Worm (Caenorhabditis elegans) whole organism, L1 larva: ENCODE measurements around the gene srlf-15.

Experiments used
- blmp-1 ChIP-seq: fragments of 150-350 bp; optimal IDR thresholded peaks from 2 replicates; lab custom pipeline; 2014; ENCODE audit warnings: missing biosample characterization, missing genetic modification characterization
- fos-1 ChIP-seq: fragments of 150-350 bp; optimal IDR thresholded peaks from 2 replicates; lab custom pipeline; 2014; ENCODE audit warnings: missing biosample characterization, missing genetic modification characterization
- jun-1 ChIP-seq: fragments of 150-350 bp; optimal IDR thresholded peaks from 2 replicates; lab custom pipeline; 2014; ENCODE audit warnings: missing biosample characterization, missing genetic modification reagents, missing genetic modification characterization
- lin-15B ChIP-seq: fragments of 150-350 bp; sonication (generic microtip); optimal IDR thresholded peaks from 3 replicates; lab custom pipeline; 2014; ENCODE audit warnings: missing biosample characterization, missing genetic modification characterization
- mep-1 ChIP-seq: fragments of 150-350 bp; optimal IDR thresholded peaks from 2 replicates; lab custom pipeline; 2014; ENCODE audit warnings: missing biosample characterization, missing genetic modification characterization
- nhr-19 ChIP-seq: fragments of 200-800 bp; sonication (Bioruptor generic); conservative IDR thresholded peaks from 2 replicates; pipeline ENCODE4 v1.3.6; 2022; ENCODE audit warnings: missing genetic modification characterization, missing compliant biosample characterization
- nhr-28 ChIP-seq: fragments of 150-350 bp; optimal IDR thresholded peaks from 2 replicates; lab custom pipeline; 2014; ENCODE audit warnings: missing biosample characterization, missing genetic modification characterization
- skn-1 ChIP-seq: fragments of 150-350 bp; optimal IDR thresholded peaks from 2 replicates; lab custom pipeline; 2014; ENCODE audit warnings: missing biosample characterization, missing genetic modification characterization
- unc-98 ChIP-seq: fragments of 200-800 bp; sonication (Bioruptor generic); IDR thresholded peaks from 2 replicates; pipeline ENCODE4 v1.3.6; 2022; ENCODE audit warnings: missing genetic modification characterization, missing compliant biosample characterization

- TF ChIP-seq unc-98 (GFP tag; lab: Robert Waterston, UW) (no peak), jun-1 (no peak), skn-1 (tag; lab: Kevin White, UChicago) (no peak), nhr-19 (GFP tag; lab: Robert Waterston, UW) (no peak), fos-1 (no peak), nhr-28 (tag; lab: Kevin White, UChicago) (no peak), blmp-1 (tag; lab: Kevin White, UChicago) (no peak), lin-15B (no peak), mep-1 (tag; lab: Kevin White, UChicago) (no peak)
These were observed 46.7 kb upstream of the srlf-15 start for ce11 chrII:10989180-10989579.
